Fruit fly (Drosophila melanogaster): Measurements from ENCODE around the gene CG3699.

DNA sequence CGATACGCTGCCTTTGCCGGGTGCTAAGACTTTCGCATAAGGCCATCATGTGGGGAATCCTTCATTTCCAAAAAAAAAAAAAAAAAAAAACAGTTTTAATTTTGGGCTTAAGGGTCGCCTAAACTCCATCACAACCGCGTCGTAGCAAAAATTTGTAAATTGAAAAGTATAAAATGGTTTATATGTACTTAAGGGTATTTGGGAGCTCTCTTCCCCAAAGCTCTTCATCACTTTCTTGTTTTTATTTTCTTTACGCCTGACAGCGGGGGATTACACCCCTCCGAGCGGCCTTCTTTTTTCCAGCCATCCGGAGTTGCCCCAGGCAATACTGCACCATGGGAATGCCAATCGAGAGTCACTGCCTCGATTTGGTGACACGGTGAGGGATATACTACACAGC lies 16.7 kb upstream of the CG3699 start:
- TF ChIP-seq rn (GFP tag; IDR thresholded peaks at IDR 0.05) (no peak), CG32121 (GFP tag; IDR thresholded peaks at IDR 0.05) (no peak), CG34367 (tag; optimal IDR thresholded peaks at IDR 0.05) (no peak), CG10348 (GFP tag; IDR thresholded peaks at IDR 0.05) (no peak)

Measured in whole organism, pupa.